Worm (Caenorhabditis elegans) whole organism, L3 larva: ENCODE measurements around the gene F54D8.6.

ENCODE experiments used
- ama-1 ChIP-seq: fragments of 150-350 bp; optimal IDR thresholded peaks from 2 replicates; lab custom pipeline; 2018
- fkh-10 ChIP-seq: sonication (generic microtip); optimal IDR thresholded peaks from 2 replicates; lab custom pipeline; 2017; ENCODE audit warnings: missing biosample characterization, missing genetic modification reagents, missing genetic modification characterization
- lin-39 ChIP-seq: fragments of 150-350 bp; optimal IDR thresholded peaks from 2 replicates; lab custom pipeline; 2018; ENCODE audit warnings: missing biosample characterization, missing genetic modification reagents, missing genetic modification characterization
- mdl-1 ChIP-seq: fragments of 150-350 bp; optimal IDR thresholded peaks from 2 replicates; lab custom pipeline; 2014; ENCODE audit warnings: missing biosample characterization, missing genetic modification characterization
- mml-1 ChIP-seq: fragments of 150-350 bp; sonication (generic microtip); optimal IDR thresholded peaks from 3 replicates; lab custom pipeline; 2014; ENCODE audit warnings: missing biosample characterization, missing genetic modification characterization
- nhr-12 ChIP-seq: fragments of 150-350 bp; optimal IDR thresholded peaks from 2 replicates; lab custom pipeline; 2014; ENCODE audit warnings: missing biosample characterization, missing genetic modification characterization
- nhr-23 ChIP-seq: fragments of 150-350 bp; optimal IDR thresholded peaks from 2 replicates; lab custom pipeline; 2014; ENCODE audit warnings: missing biosample characterization, missing genetic modification reagents, missing genetic modification characterization
- nhr-237 ChIP-seq: fragments of 150-350 bp; optimal IDR thresholded peaks from 2 replicates; lab custom pipeline; 2014; ENCODE audit warnings: missing biosample characterization, missing genetic modification characterization
- snpc-4 ChIP-seq: fragments of 150-350 bp; optimal IDR thresholded peaks from 2 replicates; lab custom pipeline; 2014; ENCODE audit warnings: missing biosample characterization, missing genetic modification characterization
- unc-39 ChIP-seq: sonication (generic microtip); optimal IDR thresholded peaks from 4 replicates; lab custom pipeline; 2017; ENCODE audit warnings: missing biosample characterization, missing genetic modification characterization
- unc-62 ChIP-seq: fragments of 150-350 bp; sonication (generic microtip); optimal IDR thresholded peaks from 4 replicates; lab custom pipeline; 2014; ENCODE audit warnings: missing biosample characterization, missing genetic modification reagents, missing genetic modification characterization

DNA sequence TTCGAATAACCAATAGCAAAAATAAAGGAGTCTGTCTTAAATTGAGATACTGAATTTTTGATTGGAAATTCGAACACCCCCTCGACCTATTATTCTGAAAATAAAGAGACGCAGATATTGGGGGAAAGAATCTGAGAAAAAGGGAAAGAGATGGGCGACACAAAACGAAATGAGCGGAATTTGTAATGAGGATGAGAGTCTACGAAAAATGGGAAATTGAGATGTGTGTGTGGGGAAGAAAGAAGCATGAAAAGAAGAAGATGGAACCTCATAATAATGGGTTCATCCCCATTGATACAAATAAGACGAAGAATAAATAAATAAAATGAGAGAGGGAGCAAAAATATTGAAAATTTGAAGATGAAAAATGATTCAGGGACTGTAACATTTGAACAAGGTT is 17.3 kb upstream of the F54D8.6 start, which contains the start of gene cah-1:
- TF ChIP-seq unc-62 (GFP tag; lab: Kevin White, UChicago) (no peak), nhr-237 (tag; lab: Kevin White, UChicago) (no peak), mdl-1 (no peak), nhr-23 (no peak), snpc-4 (tag; lab: Kevin White, UChicago) (no peak), unc-39 (no peak), mml-1 (tag; lab: Kevin White, UChicago) (no peak), ama-1 (lab: Kevin White, UChicago) (no peak), fkh-10 (no peak), nhr-12 (tag; lab: Kevin White, UChicago) (no peak), lin-39 (no peak)
